Worm (Caenorhabditis elegans) whole organism, L4 larva: ENCODE results near the gene pvf-1.

Source experiments
- D1046.2 ChIP-seq: fragments of 200-800 bp; sonication (Bioruptor generic); IDR thresholded peaks from 2 replicates; pipeline ENCODE4 v1.3.6; 2022; ENCODE audit warnings: missing genetic modification characterization, missing compliant biosample characterization
- F44E2.7 ChIP-seq: fragments of 200-800 bp; sonication (Bioruptor generic); IDR thresholded peaks from 2 replicates; pipeline ENCODE4 v2.1.2; 2022; ENCODE audit warnings: missing genetic modification characterization, missing compliant biosample characterization
- F49E8.2 ChIP-seq: sonication (generic microtip); optimal IDR thresholded peaks from 2 replicates; lab custom pipeline; 2016; ENCODE audit warnings: missing compliant biosample characterization, mild to moderate bottlenecking, missing genetic modification characterization, borderline replicate concordance
- Y48G9A.11 ChIP-seq: fragments of 200-800 bp; sonication (Bioruptor generic); IDR thresholded peaks from 2 replicates; pipeline ENCODE4 v1.3.6; 2022; ENCODE audit warnings: missing genetic modification reagents, missing genetic modification characterization, missing compliant biosample characterization
- aha-1 ChIP-seq: fragments of 150-350 bp; peaks from one replicate; lab custom pipeline; 2014; ENCODE audit warnings: missing biosample characterization, missing genetic modification characterization
- ama-1 ChIP-seq: fragments of 150-350 bp; optimal IDR thresholded peaks from 2 replicates; lab custom pipeline; 2014; ENCODE audit warnings: inconsistent platforms, mixed read lengths
- arid-1 ChIP-seq: fragments of 200-800 bp; sonication (Bioruptor generic); conservative IDR thresholded peaks from 2 replicates; pipeline ENCODE4 v1.3.6; 2022; ENCODE audit warnings: missing genetic modification reagents, missing genetic modification characterization, missing compliant biosample characterization
- attf-4 ChIP-seq: sonication (generic microtip); optimal IDR thresholded peaks from 3 replicates; lab custom pipeline; 2017; ENCODE audit warnings: missing biosample characterization, missing genetic modification characterization
- ceh-20 ChIP-seq: fragments of 200-800 bp; sonication (Bioruptor generic); IDR thresholded peaks from 2 replicates; pipeline ENCODE4 v1.3.6; 2022; ENCODE audit warnings: missing genetic modification reagents, missing genetic modification characterization, missing compliant biosample characterization
- ceh-44 ChIP-seq: fragments of 200-800 bp; sonication (Bioruptor generic); IDR thresholded peaks from 2 replicates; pipeline ENCODE4 v1.3.6; 2022; ENCODE audit warnings: missing genetic modification reagents, missing genetic modification characterization, missing compliant biosample characterization
- ceh-82 ChIP-seq: sonication (generic microtip); optimal IDR thresholded peaks from 2 replicates; lab custom pipeline; 2017; ENCODE audit warnings: missing biosample characterization, missing genetic modification characterization
- daf-19 ChIP-seq: fragments of 200-800 bp; sonication (Bioruptor generic); conservative IDR thresholded peaks from 2 replicates; pipeline ENCODE4 v1.3.6; 2022; ENCODE audit warnings: missing genetic modification characterization, missing compliant biosample characterization
- dmd-8 ChIP-seq: fragments of 200-800 bp; sonication (Bioruptor generic); IDR thresholded peaks from 2 replicates; pipeline ENCODE4 v1.3.6; 2022; ENCODE audit warnings: missing genetic modification characterization, missing compliant biosample characterization
- dve-1 ChIP-seq: sonication (generic microtip); optimal IDR thresholded peaks from 2 replicates; lab custom pipeline; 2017; ENCODE audit warnings: antibody characterized with exemption, mild to moderate bottlenecking, missing genetic modification characterization, missing compliant biosample characterization; ENCODE audit not compliant: insufficient read depth
- gei-8 ChIP-seq: fragments of 200-800 bp; sonication (Bioruptor generic); optimal IDR thresholded peaks from 2 replicates; lab custom pipeline; 2018; ENCODE audit warnings: mild to moderate bottlenecking, missing genetic modification characterization, missing compliant biosample characterization
- hlh-11 ChIP-seq: fragments of 200-800 bp; sonication (Bioruptor generic); optimal IDR thresholded peaks from 2 replicates; lab custom pipeline; 2018; ENCODE audit warnings: mild to moderate bottlenecking, missing genetic modification characterization, missing compliant biosample characterization
- jun-1 ChIP-seq: fragments of 150-350 bp; optimal IDR thresholded peaks from 2 replicates; lab custom pipeline; 2014; ENCODE audit warnings: missing biosample characterization, missing genetic modification reagents, missing genetic modification characterization
- lim-7 ChIP-seq: fragments of 200-800 bp; sonication (Bioruptor generic); IDR thresholded peaks from 2 replicates; pipeline ENCODE4 v1.3.6; 2022; ENCODE audit warnings: missing genetic modification characterization, missing compliant biosample characterization
- lin-1 ChIP-seq: fragments of 200-800 bp; sonication (Bioruptor generic); IDR thresholded peaks from 2 replicates; pipeline ENCODE4 v1.3.6; 2022; ENCODE audit warnings: missing genetic modification reagents, missing genetic modification characterization, missing compliant biosample characterization
- lin-13 ChIP-seq: fragments of 150-350 bp; optimal IDR thresholded peaks from 2 replicates; lab custom pipeline; 2014; ENCODE audit warnings: missing biosample characterization, missing genetic modification reagents, missing genetic modification characterization
- lir-3 ChIP-seq: sonication (generic microtip); optimal IDR thresholded peaks from 2 replicates; lab custom pipeline; 2016; ENCODE audit warnings: mild to moderate bottlenecking, missing genetic modification characterization, missing compliant biosample characterization
- madf-5 ChIP-seq, 2 experiments: fragments of 200-800 bp; sonication (Bioruptor generic); IDR thresholded peaks; 2 replicates each; pipeline ENCODE4 v1.3.6; 2022; ENCODE audit warnings: missing compliant biosample characterization in 2 of 2, missing genetic modification characterization in 2 of 2
- madf-9 ChIP-seq: fragments of 200-800 bp; sonication (Bioruptor generic); conservative IDR thresholded peaks from 2 replicates; pipeline ENCODE4 v1.3.6; 2022; ENCODE audit warnings: missing genetic modification reagents, missing genetic modification characterization, missing compliant biosample characterization
- mdl-1 ChIP-seq, 2 experiments: fragments of 150-350 bp in 1 of 2; sonication (generic microtip) in 1 of 2; optimal IDR thresholded peaks; 2 replicates each; lab custom pipeline; 2014 to 2017; ENCODE audit warnings: missing biosample characterization in 2 of 2, missing genetic modification characterization in 2 of 2
- mdt-29 ChIP-seq: fragments of 200-800 bp; sonication (Bioruptor generic); IDR thresholded peaks from 2 replicates; pipeline ENCODE4 v1.3.6; 2022; ENCODE audit warnings: missing genetic modification reagents, missing genetic modification characterization, missing compliant biosample characterization
- mes-2 ChIP-seq: sonication (generic microtip); optimal IDR thresholded peaks from 2 replicates; lab custom pipeline; 2016; ENCODE audit warnings: missing genotype, mild to moderate bottlenecking, missing genetic modification characterization, missing compliant biosample characterization; ENCODE audit not compliant: poor library complexity, severe bottlenecking
- nhr-111 ChIP-seq: fragments of 200-800 bp; sonication (Bioruptor generic); optimal IDR thresholded peaks from 2 replicates; lab custom pipeline; 2018; ENCODE audit warnings: mild to moderate bottlenecking, missing genetic modification characterization, missing compliant biosample characterization
- nhr-25 ChIP-seq: sonication (generic microtip); optimal IDR thresholded peaks from 2 replicates; lab custom pipeline; 2017; ENCODE audit warnings: missing genetic modification characterization, mild to moderate bottlenecking, missing compliant biosample characterization, antibody characterized with exemption, moderate library complexity, borderline replicate concordance; ENCODE audit not compliant: insufficient read depth
- nhr-42 ChIP-seq: fragments of 200-800 bp; sonication (Bioruptor generic); IDR thresholded peaks from 2 replicates; pipeline ENCODE4 v1.3.6; 2022; ENCODE audit warnings: missing genetic modification characterization, missing compliant biosample characterization
- nhr-48 ChIP-seq: sonication (generic microtip); optimal IDR thresholded peaks from 2 replicates; lab custom pipeline; 2016; ENCODE audit warnings: mild to moderate bottlenecking, missing genetic modification characterization, missing compliant biosample characterization
- nhr-6 ChIP-seq: fragments of 150-350 bp; optimal IDR thresholded peaks from 2 replicates; lab custom pipeline; 2014; ENCODE audit warnings: missing biosample characterization, missing genetic modification characterization
- nhr-77 ChIP-seq: fragments of 150-350 bp; optimal IDR thresholded peaks from 2 replicates; lab custom pipeline; 2014; ENCODE audit warnings: missing biosample characterization, missing genetic modification characterization
- php-3 ChIP-seq: fragments of 200-800 bp; sonication (Bioruptor generic); IDR thresholded peaks from 2 replicates; pipeline ENCODE4 v1.3.6; 2022; ENCODE audit warnings: missing genetic modification reagents, missing genetic modification characterization, missing compliant biosample characterization
- pqm-1 ChIP-seq: sonication (generic microtip); optimal IDR thresholded peaks from 2 replicates; lab custom pipeline; 2017; ENCODE audit warnings: missing biosample characterization, missing genetic modification characterization
- sdz-12 ChIP-seq: fragments of 200-800 bp; sonication (Bioruptor generic); optimal IDR thresholded peaks from 2 replicates; lab custom pipeline; 2018; ENCODE audit warnings: mild to moderate bottlenecking, missing genetic modification characterization, missing compliant biosample characterization
- skn-1 ChIP-seq: fragments of 150-350 bp; optimal IDR thresholded peaks from 2 replicates; lab custom pipeline; 2014; ENCODE audit warnings: missing biosample characterization, missing genetic modification characterization
- spr-1 ChIP-seq: sonication (generic microtip); optimal IDR thresholded peaks from 2 replicates; lab custom pipeline; 2016; ENCODE audit warnings: mild to moderate bottlenecking, missing genetic modification characterization, missing compliant biosample characterization
- tra-1 ChIP-seq: fragments of 200-800 bp; sonication (Bioruptor generic); IDR thresholded peaks from 2 replicates; pipeline ENCODE4 v1.3.6; 2022; ENCODE audit warnings: missing genetic modification reagents, missing genetic modification characterization, missing compliant biosample characterization
- unc-39 ChIP-seq: sonication (generic microtip); optimal IDR thresholded peaks from 2 replicates; lab custom pipeline; 2017; ENCODE audit warnings: missing biosample characterization, missing genetic modification characterization
- zag-1 ChIP-seq: fragments of 150-350 bp; optimal IDR thresholded peaks from 2 replicates; lab custom pipeline; 2014; ENCODE audit warnings: missing biosample characterization, missing genetic modification characterization
- zfp-3 ChIP-seq: fragments of 200-800 bp; sonication (Bioruptor generic); conservative IDR thresholded peaks from 2 replicates; pipeline ENCODE4 v1.3.6; 2022; ENCODE audit warnings: missing genetic modification reagents, missing genetic modification characterization, missing compliant biosample characterization
- zip-2 ChIP-seq: fragments of 150-350 bp; optimal IDR thresholded peaks from 2 replicates; lab custom pipeline; 2014; ENCODE audit warnings: missing biosample characterization, missing genetic modification characterization
- ztf-7 ChIP-seq: fragments of 150-350 bp; optimal IDR thresholded peaks from 2 replicates; lab custom pipeline; 2014; ENCODE audit warnings: missing biosample characterization, missing genetic modification characterization

The pvf-1 gene

ce11 chrIII:1859532-1859931, 35.4 kb upstream of the pvf-1 start, which contains the start of gene ddp-1 (continued):
- TF ChIP-seq mes-2 (tag; lab: Kevin White, UChicago) (peak; percentile 95), spr-1 (tag; lab: Kevin White, UChicago) (peak; percentile 91), nhr-77 (peak; percentile 95), tra-1 (GFP tag; lab: Robert Waterston, UW) (peak; percentile 63; the same call in 1 of the 2 replicates), nhr-48 (tag; lab: Kevin White, UChicago) (peak; percentile 80), nhr-25 (peak; percentile 78), sdz-12 (peak; percentile 60), gei-8 (no peak), nhr-42 (GFP tag; lab: Robert Waterston, UW) (peak; percentile 92), jun-1 (tag; lab: Kevin White, UChicago) (peak; percentile 87), mdl-1 (tag; optimal IDR thresholded peaks at IDR 0.05; lab: Kevin White, UChicago) (no peak), lin-13 (peak; percentile 96), madf-5 (GFP tag; IDR thresholded peaks at IDR 0.05; lab: Robert Waterston, UW) (no peak), F49E8.2 (peak; percentile 92), daf-19 (GFP tag; lab: Robert Waterston, UW) (peak; percentile 83), attf-4 (tag; lab: Kevin White, UChicago) (peak; percentile 33), F44E2.7 (GFP tag; lab: Robert Waterston, UW) (no peak), hlh-11 (tag; lab: Kevin White, UChicago) (peak; percentile 87), D1046.2 (GFP tag; lab: Robert Waterston, UW) (peak; percentile 86), lir-3 (tag; lab: Kevin White, UChicago) (peak; percentile 35), madf-9 (GFP tag; lab: Robert Waterston, UW) (peak; percentile 80; the same call in 1 of the 2 replicates), dve-1 (tag; lab: Kevin White, UChicago) (peak; percentile 98), ceh-20 (GFP tag; lab: Robert Waterston, UW) (peak; percentile 93), skn-1 (tag; lab: Kevin White, UChicago) (no peak), Y48G9A.11 (GFP tag; lab: Robert Waterston, UW) (peak; percentile 87), nhr-111 (no peak), ztf-7 (tag; lab: Kevin White, UChicago) (peak; percentile 92), zip-2 (tag; lab: Kevin White, UChicago) (peak; percentile 78), unc-39 (tag; lab: Kevin White, UChicago) (no peak), aha-1 (tag; lab: Kevin White, UChicago) (peak; percentile 83), zag-1 (tag; lab: Kevin White, UChicago) (peak; percentile 24), php-3 (GFP tag; lab: Robert Waterston, UW) (peak; percentile 73; the same call in 1 of the 2 replicates), nhr-6 (tag; lab: Kevin White, UChicago) (peak; percentile 89), lin-1 (GFP tag; lab: Robert Waterston, UW) (0 out of 2 replicates have a peak, but pooled peaks have one; percentile 51), arid-1 (GFP tag; lab: Robert Waterston, UW) (peak; percentile 89), mdt-29 (peak; percentile 83), lim-7 (peak; percentile 51; the same call in 1 of the 2 replicates), pqm-1 (tag; lab: Kevin White, UChicago) (peak; percentile 25), ama-1 (peak; percentile 91), dmd-8 (peak; percentile 76; the same call in 1 of the 2 replicates), zfp-3 (GFP tag; lab: Robert Waterston, UW) (peak; percentile 92), ceh-44 (GFP tag; lab: Robert Waterston, UW) (0 out of 2 replicates have a peak, but pooled peaks have one; percentile 51), ceh-82 (tag; lab: Kevin White, UChicago) (no peak)
